Worm (Caenorhabditis elegans) whole organism, mixed stage, embryonic: Measurements from ENCODE around the gene F23B12.1.

Source experiments
- ham-2 ChIP-seq: fragments of 200-800 bp; sonication (Bioruptor generic); optimal IDR thresholded peaks from 2 replicates; lab custom pipeline; 2018; ENCODE audit warnings: mild to moderate bottlenecking, missing genetic modification characterization, missing compliant biosample characterization
- lin-32 ChIP-seq: fragments of 200-800 bp; sonication (Bioruptor generic); optimal IDR thresholded peaks from 2 replicates; lab custom pipeline; 2018; ENCODE audit warnings: mild to moderate bottlenecking, missing genetic modification characterization, missing compliant biosample characterization
- lsy-2 ChIP-seq: fragments of 150-350 bp; optimal IDR thresholded peaks from 2 replicates; lab custom pipeline; 2014; ENCODE audit warnings: missing biosample characterization, missing genetic modification characterization
- nhr-12 ChIP-seq: fragments of 150-350 bp; optimal IDR thresholded peaks from 2 replicates; lab custom pipeline; 2014; ENCODE audit warnings: missing biosample characterization, missing genetic modification characterization
- nhr-28 ChIP-seq: fragments of 150-350 bp; optimal IDR thresholded peaks from 2 replicates; lab custom pipeline; 2014; ENCODE audit warnings: missing biosample characterization, missing genetic modification characterization
- nhr-76 ChIP-seq: sonication (generic microtip); optimal IDR thresholded peaks from 2 replicates; lab custom pipeline; 2017; ENCODE audit warnings: missing biosample characterization, missing genetic modification characterization

The F23B12.1 gene

DNA sequence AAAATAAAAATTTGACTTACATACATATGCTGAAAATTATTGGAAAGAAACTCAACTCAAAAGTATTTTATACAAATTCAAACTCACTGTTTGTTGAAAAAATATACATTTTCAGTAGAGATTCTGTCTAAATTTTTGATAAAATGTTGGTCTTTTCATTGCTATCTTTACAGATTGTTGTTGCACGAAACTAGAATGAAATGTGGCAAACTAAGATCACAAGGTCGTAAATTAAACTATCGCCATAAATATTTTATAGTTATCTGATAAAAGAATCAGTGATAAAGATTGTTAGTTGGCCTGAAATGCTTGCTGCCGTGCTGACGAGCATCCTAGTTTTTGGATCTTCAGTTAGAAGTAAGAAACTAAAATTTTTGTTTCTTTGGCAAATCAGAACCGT lies 50.0 kb downstream of the F23B12.1 start, which contains the start of gene clec-55:
clec-55 (plus strand) TSS at position 301 of the 400 bp plus-strand sequence.
- TF ChIP-seq nhr-76 (tag; lab: Kevin White, UChicago) (no peak), nhr-28 (tag; lab: Kevin White, UChicago) (no peak), nhr-12 (tag; lab: Kevin White, UChicago) (no peak), lin-32 (no peak), lsy-2 (no peak), ham-2 (GFP tag; lab: Kevin White, UChicago) (no peak)
